Fruit fly (Drosophila melanogaster) S2 (cell line): ENCODE data around the gene r2d2.

Source experiments
- CG8478 ChIP-seq: fragments of >200 bp; optimal IDR thresholded peaks from 2 replicates; lab custom pipeline; 2018
- CTCF ChIP-seq, 2 experiments: fragments of >200 bp; optimal IDR thresholded peaks; 2 replicates each; lab custom pipeline; 2018

- TF ChIP-seq CTCF (optimal IDR thresholded peaks at IDR 0.05; lab: Kevin White, UChicago) (no peak), CG8478 (lab: Kevin White, UChicago) (no peak)
Observed at dm6 chr2L:7775260-7775659, 24.7 kb upstream of the r2d2 start.
